Worm (Caenorhabditis elegans) whole organism, dauer: ENCODE data around the gene mans-2.
"Not testable (repeated sequence)": the region's sequence is repeated elsewhere in the genome, so short reads cannot be mapped to it uniquely, and the experiment has no call there.

ENCODE experiments used
- unc-62 ChIP-seq: sonication (generic microtip); optimal IDR thresholded peaks from 2 replicates; lab custom pipeline; 2017; ENCODE audit warnings: missing biosample characterization, missing genetic modification reagents, missing genetic modification characterization

Gene mans-2

ce11 chrV:11985384-11985783 is at the start of gene mans-2:
Gene mans-2, minus strand, starts transcription at chrV:11985484.
- TF ChIP-seq unc-62, result no peak

DNA sequence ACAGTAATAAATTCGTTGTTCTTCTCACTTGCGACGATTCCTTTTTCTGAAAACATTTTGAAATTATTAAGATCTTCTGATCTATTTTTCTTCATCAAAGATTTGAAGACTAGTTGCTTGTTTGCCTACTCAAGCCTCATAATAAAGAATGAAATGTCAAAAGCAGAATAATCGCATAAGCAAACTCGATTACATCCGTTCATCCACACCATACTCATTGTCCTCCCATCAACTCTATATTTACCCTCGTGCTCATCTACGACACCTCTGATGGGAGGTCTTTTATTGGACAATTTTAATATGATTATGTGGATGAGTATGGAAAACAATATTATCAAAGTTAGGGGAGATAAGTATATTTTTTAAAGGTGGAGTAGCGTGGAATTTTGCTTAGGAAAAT is 48.6 kb upstream of the mans-2 start:
- no peak for TF ChIP-seq unc-62

ce11 chrV:12032060-12032459 is 46.8 kb upstream of the mans-2 start, which contains the start of gene pkc-1:
Gene pkc-1, minus strand, starts transcription at chrV:12032160.
- TF ChIP-seq unc-62, result no peak

DNA sequence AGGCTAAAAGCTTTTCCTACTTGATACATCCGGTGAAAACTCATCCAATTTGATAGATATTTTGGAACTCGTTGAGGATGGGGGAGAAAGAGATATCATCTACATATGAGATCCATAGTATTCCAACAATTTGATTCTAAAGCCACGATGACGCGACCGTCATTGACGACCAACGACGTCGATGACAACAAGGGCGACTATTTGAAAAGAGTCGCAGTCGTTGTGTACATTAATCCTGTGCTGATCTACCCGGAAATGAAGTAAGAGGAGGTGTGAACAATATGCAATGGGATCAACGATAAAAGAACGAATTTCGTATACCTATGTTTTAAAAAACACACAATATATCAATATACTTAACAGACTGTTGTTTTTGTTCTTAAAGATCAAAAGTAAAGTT is 42.9 kb upstream of the mans-2 start:
- TF ChIP-seq unc-62, result no peak

- TF ChIP-seq unc-62, result no peak
Observed at ce11 chrV:12026878-12027477, 41.7 kb upstream of the mans-2 start.

DNA sequence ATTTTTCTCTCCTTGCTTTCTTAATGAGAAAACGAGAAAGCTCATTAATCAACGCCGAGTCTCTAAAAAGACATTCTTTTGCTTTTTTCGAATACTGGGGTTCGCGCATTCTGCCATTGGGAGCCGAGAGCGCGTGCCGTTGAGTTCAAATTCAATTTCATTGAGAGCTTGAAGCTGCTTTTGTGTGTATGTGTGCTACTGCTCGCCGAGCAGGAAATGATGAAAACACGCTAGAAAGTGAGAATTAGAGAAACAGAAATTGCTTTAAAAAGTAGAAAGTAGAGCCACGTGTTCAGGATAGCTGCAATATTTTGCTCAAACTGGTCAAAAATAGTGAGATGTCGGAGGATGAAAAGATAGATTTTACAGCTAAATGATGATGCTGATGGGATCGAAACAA is 40.4 kb upstream of the mans-2 start:
- no peak for TF ChIP-seq unc-62

DNA sequence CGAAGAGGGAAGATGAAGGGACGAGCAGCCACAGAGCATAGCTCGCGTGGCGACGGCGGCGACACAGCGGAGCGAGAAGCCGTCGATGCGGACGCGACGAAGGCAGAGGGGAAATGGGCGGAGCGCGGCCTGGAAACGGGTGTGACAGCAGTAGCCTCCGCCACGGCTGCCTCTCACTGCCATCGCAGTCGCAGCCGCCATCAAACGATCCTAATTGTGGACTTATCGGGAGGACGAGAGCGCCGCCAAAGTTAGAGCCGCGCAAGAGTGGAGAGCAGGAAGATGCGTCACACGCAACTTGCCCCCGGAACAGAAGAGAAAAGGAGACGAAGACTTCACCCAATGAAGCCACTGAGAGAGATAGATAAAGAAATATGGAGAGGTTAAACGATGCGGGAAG is 39.0 kb upstream of the mans-2 start:
- TF ChIP-seq unc-62, result no peak

- TF ChIP-seq unc-62, result no peak
Observed at ce11 chrV:12020940-12021339, 35.7 kb upstream of the mans-2 start.

DNA sequence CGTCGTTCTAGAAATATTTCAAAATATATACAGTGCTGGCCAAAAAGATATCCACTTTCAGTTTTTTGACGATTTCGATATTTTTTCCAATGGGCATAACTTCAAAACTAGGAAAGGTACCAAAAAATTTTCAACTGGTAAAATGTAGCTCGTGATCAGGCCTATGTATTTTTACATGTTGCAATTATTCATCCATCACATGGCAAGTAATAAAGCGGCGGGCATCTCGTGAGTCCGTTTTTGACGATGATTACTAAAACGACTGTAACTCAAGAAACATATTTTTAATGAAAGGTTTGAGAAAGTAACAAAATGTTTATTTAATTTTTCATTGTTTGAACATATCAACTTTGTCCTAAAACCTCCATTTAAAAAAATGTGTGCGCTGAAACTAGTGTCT is 34.7 kb upstream of the mans-2 start, which contains the start of gene F10C2.3:
Gene F10C2.3 (plus strand): TSS at position 301 of the 400 bp plus-strand sequence.
- TF ChIP-seq unc-62, result not testable (repeated sequence)

DNA sequence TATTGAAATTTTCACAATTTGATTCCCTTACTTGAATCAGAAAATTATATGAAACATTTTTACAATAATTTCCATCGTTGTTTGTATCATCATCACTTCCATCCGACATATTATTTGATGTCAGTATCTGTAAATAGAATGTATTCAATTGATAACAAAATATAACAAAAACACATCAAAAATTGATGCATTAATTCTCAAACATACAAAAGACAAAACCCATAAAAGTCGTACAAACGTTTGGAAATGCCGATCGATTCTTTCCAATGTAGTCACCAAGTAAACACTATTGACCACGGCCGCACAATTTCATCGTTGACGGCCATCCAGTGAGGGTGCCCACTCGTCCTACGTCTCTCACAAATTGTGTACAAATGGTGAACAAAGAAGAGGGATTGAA is 28.0 kb upstream of the mans-2 start, which contains the start of gene add-2:
Gene add-2 (minus strand): TSS at position 109 of the 400 bp plus-strand sequence.
- no peak for TF ChIP-seq unc-62

DNA sequence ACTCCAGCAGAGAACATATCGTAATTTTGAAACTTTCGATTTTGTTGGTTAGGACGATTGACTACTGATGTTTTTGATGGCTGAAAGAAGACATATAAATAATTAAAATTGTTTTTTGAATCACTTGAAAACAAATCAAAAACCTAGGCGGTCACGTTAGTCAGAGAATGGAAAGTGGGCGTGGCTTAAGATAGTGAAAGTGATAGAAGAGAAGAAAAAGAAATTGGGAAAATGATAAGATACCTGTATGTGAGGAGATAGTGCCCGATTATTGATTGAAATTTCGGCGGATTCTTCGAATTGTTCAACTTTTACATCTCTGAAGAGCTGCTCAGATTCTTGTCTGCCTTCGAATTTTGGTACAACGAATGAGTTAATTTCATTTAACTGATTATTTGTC is 26.4 kb upstream of the mans-2 start:
- no peak for TF ChIP-seq unc-62

DNA sequence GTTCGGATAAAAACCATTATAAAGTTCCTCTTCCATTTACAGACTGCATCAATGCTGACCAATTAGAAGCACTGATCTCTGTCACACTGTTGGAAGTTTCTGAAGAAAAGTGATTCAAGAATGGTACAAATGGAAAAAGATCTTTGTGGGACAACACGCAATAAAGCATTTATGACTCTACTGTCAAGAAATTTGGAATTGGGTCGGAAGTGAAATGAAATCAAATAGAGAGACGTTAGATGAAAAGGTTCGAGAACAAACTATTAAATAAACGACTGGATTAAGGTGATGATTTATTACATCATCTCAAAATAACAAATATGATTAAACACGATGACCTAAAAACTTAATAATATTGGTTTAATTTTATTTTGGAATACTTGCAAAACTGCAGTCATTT is 21.2 kb upstream of the mans-2 start, which contains the start of gene F57F5.3:
Gene F57F5.3 (minus strand): TSS at position 101 of the 400 bp plus-strand sequence.
- no peak for TF ChIP-seq unc-62

- no peak for TF ChIP-seq unc-62
Observed at ce11 chrV:12004501-12004940, 19.2 kb upstream of the mans-2 start.

DNA sequence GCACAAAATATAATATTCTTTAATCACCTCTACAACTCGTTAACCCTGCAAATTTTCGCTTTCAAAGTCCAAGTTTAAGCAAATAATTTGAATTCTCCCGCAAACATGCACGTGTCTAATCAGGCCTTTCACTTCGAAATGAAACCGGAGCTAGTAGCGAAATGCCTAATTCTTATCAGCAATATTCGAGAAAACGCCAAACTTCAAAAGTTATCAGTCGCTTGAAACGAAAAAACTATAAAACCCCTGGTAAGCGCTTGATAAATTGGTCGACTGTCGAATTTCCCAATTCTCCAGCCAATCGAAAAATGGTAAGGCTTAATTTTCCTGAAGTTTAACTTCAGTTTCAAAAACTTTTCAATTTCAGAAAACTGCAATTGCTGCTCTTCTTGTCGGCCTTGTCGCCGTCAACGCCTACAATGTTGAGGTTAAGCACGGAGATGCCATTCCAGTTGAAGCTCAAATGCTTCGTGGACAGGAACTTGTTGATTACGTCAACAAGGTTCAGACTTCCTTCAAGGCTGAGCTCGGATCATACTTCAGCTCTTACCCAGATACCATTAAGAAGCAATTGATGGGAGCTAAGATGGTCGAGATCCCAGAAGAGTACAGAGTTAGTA is 17.7 kb upstream of the mans-2 start, which contains the start of gene cpr-9:
Gene cpr-9 (plus strand): TSS at position 188 of the 620 bp plus-strand sequence.
- TF ChIP-seq unc-62, result no peak

ce11 chrV:12001747-12002456 is 16.6 kb upstream of the mans-2 start, which contains the start of gene gcy-33:
Gene gcy-33, minus strand, starts transcription at chrV:12001797.
- no peak for TF ChIP-seq unc-62

- TF ChIP-seq unc-62, result no peak
Observed at ce11 chrV:11997403-11997802, 12.1 kb upstream of the mans-2 start.

DNA sequence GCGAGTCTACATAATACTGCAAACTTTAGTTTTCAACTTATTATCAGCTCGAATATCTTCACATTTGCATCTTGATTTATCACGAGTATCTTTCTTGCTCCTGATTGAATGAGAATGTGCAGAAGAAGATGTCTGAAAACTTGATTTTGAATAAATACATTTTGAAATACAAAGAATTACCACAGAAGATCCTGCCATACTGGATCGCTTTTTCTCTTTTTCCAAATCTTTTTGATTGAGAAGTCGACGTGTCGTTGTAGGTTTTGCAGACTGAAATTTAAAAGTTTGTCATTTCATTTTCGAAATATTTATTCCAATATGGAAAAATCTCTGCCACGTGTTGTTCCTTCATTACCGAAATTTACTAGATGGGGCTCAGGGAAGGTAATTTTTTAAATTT is 10.6 kb upstream of the mans-2 start, which contains the start of gene C52E4.12:
Gene C52E4.12 (plus strand): TSS at position 301 of the 400 bp plus-strand sequence.
- TF ChIP-seq unc-62, result no peak
